Worm (Caenorhabditis elegans) whole organism, late embryonic: Measurements from ENCODE around the gene atl-1.

Experiments used
- C08G9.2 ChIP-seq: sonication (generic microtip); optimal IDR thresholded peaks from 2 replicates; lab custom pipeline; 2016; ENCODE audit warnings: mild to moderate bottlenecking, missing genetic modification characterization, moderate library complexity, missing compliant biosample characterization
- F13H6.1 ChIP-seq: sonication (generic microtip); optimal IDR thresholded peaks from 2 replicates; lab custom pipeline; 2016; ENCODE audit warnings: missing genetic modification characterization, missing compliant biosample characterization
- K02D7.2 ChIP-seq: sonication (generic microtip); optimal IDR thresholded peaks from 2 replicates; lab custom pipeline; 2017; ENCODE audit warnings: mild to moderate bottlenecking, missing genetic modification characterization, missing compliant biosample characterization
- K09A11.1 ChIP-seq: sonication (generic microtip); optimal IDR thresholded peaks from 2 replicates; lab custom pipeline; 2017; ENCODE audit warnings: antibody characterized with exemption, mild to moderate bottlenecking, missing genetic modification characterization, missing compliant biosample characterization; ENCODE audit not compliant: insufficient read depth
- T23F11.4 ChIP-seq: fragments of 200-800 bp; sonication (Bioruptor generic); optimal IDR thresholded peaks from 2 replicates; lab custom pipeline; 2018; ENCODE audit warnings: mild to moderate bottlenecking, missing genetic modification characterization, missing compliant biosample characterization
- Y22D7AL.16 ChIP-seq: sonication (generic microtip); optimal IDR thresholded peaks from 2 replicates; lab custom pipeline; 2016; ENCODE audit warnings: missing genetic modification characterization, missing compliant biosample characterization
- ahr-1 ChIP-seq: sonication (generic microtip); optimal IDR thresholded peaks from 2 replicates; lab custom pipeline; 2016; ENCODE audit warnings: missing genetic modification characterization, missing compliant biosample characterization
- ama-1 ChIP-seq: fragments of 150-350 bp; optimal IDR thresholded peaks from 2 replicates; lab custom pipeline; 2014
- ceh-22 ChIP-seq: sonication (generic microtip); optimal IDR thresholded peaks from 2 replicates; lab custom pipeline; 2017; ENCODE audit warnings: missing biosample characterization, missing genetic modification characterization
- ceh-30 ChIP-seq: fragments of 150-350 bp; optimal IDR thresholded peaks from 2 replicates; lab custom pipeline; 2014; ENCODE audit warnings: missing biosample characterization, missing genetic modification characterization
- ceh-31 ChIP-seq: sonication (generic microtip); optimal IDR thresholded peaks from 2 replicates; lab custom pipeline; 2016; ENCODE audit warnings: missing genetic modification characterization, missing compliant biosample characterization
- ceh-34 ChIP-seq: sonication (generic microtip); optimal IDR thresholded peaks from 2 replicates; lab custom pipeline; 2016; ENCODE audit warnings: mild to moderate bottlenecking, missing genetic modification characterization, missing compliant biosample characterization
- ceh-6 ChIP-seq: fragments of 200-800 bp; sonication (Bioruptor generic); optimal IDR thresholded peaks from 2 replicates; lab custom pipeline; 2018; ENCODE audit warnings: mild to moderate bottlenecking, missing genetic modification characterization, missing compliant biosample characterization
- ceh-9 ChIP-seq: sonication (generic microtip); optimal IDR thresholded peaks from 2 replicates; lab custom pipeline; 2016; ENCODE audit warnings: mild to moderate bottlenecking, missing genetic modification characterization, inconsistent platforms, missing compliant biosample characterization
- che-1 ChIP-seq: sonication (generic microtip); optimal IDR thresholded peaks from 2 replicates; lab custom pipeline; 2016; ENCODE audit warnings: mild to moderate bottlenecking, missing genetic modification characterization, missing compliant biosample characterization
- dmd-4 ChIP-seq: sonication (generic microtip); optimal IDR thresholded peaks from 2 replicates; lab custom pipeline; 2016; ENCODE audit warnings: borderline replicate concordance, missing genetic modification characterization, missing compliant biosample characterization
- dve-1 ChIP-seq: sonication (generic microtip); optimal IDR thresholded peaks from 2 replicates; lab custom pipeline; 2017; ENCODE audit warnings: antibody characterized with exemption, mild to moderate bottlenecking, missing genetic modification characterization, missing compliant biosample characterization
- elt-4 ChIP-seq: sonication (generic microtip); optimal IDR thresholded peaks from 2 replicates; lab custom pipeline; 2016; ENCODE audit warnings: missing genetic modification characterization, missing compliant biosample characterization
- ets-4 ChIP-seq: sonication (generic microtip); optimal IDR thresholded peaks from 2 replicates; lab custom pipeline; 2016; ENCODE audit warnings: missing genetic modification characterization, missing compliant biosample characterization
- fkh-6 ChIP-seq: sonication (generic microtip); optimal IDR thresholded peaks from 2 replicates; lab custom pipeline; 2016; ENCODE audit warnings: missing genetic modification characterization, missing compliant biosample characterization
- hlh-30 ChIP-seq: sonication (generic microtip); optimal IDR thresholded peaks from 2 replicates; lab custom pipeline; 2017; ENCODE audit warnings: antibody characterized with exemption, missing genetic modification characterization, missing compliant biosample characterization; ENCODE audit not compliant: insufficient read depth
- hlh-6 ChIP-seq: sonication (generic microtip); optimal IDR thresholded peaks from 2 replicates; lab custom pipeline; 2016; ENCODE audit warnings: missing genotype, missing genetic modification characterization, missing compliant biosample characterization
- hlh-8 ChIP-seq: sonication (generic microtip); optimal IDR thresholded peaks from 2 replicates; lab custom pipeline; 2016; ENCODE audit warnings: missing genotype, missing genetic modification characterization, missing compliant biosample characterization
- lim-6 ChIP-seq: sonication (generic microtip); optimal IDR thresholded peaks from 2 replicates; lab custom pipeline; 2016; ENCODE audit warnings: missing genetic modification characterization, missing compliant biosample characterization
- mec-3 ChIP-seq: sonication (generic microtip); optimal IDR thresholded peaks from 2 replicates; lab custom pipeline; 2016; ENCODE audit warnings: borderline replicate concordance, missing genetic modification characterization, missing compliant biosample characterization
- npax-4 ChIP-seq: sonication (generic microtip); optimal IDR thresholded peaks from 2 replicates; lab custom pipeline; 2016; ENCODE audit warnings: missing genetic modification characterization, missing compliant biosample characterization
- pag-3 ChIP-seq: sonication (generic microtip); optimal IDR thresholded peaks from 2 replicates; lab custom pipeline; 2016; ENCODE audit warnings: missing compliant biosample characterization, missing genetic modification characterization, borderline replicate concordance
- pax-1 ChIP-seq: fragments of 150-350 bp; optimal IDR thresholded peaks from 2 replicates; lab custom pipeline; 2014; ENCODE audit warnings: missing biosample characterization, missing genetic modification characterization
- pha-4 ChIP-seq: fragments of 150-350 bp; optimal IDR thresholded peaks from 2 replicates; lab custom pipeline; 2018; ENCODE audit warnings: missing biosample characterization, missing genetic modification reagents, missing genetic modification characterization
- sox-2 ChIP-seq: fragments of 200-800 bp; sonication (Bioruptor generic); IDR thresholded peaks from 2 replicates; pipeline ENCODE4 v1.3.6; 2022; ENCODE audit warnings: missing genetic modification reagents, missing genetic modification characterization, missing compliant biosample characterization
- sox-4 ChIP-seq: sonication (generic microtip); optimal IDR thresholded peaks from 2 replicates; lab custom pipeline; 2017; ENCODE audit warnings: mild to moderate bottlenecking, missing genetic modification characterization, inconsistent platforms, missing compliant biosample characterization
- syd-9 ChIP-seq: sonication (generic microtip); optimal IDR thresholded peaks from 2 replicates; lab custom pipeline; 2016; ENCODE audit warnings: mild to moderate bottlenecking, missing genetic modification characterization, moderate library complexity, missing compliant biosample characterization
- tbx-7 ChIP-seq: sonication (generic microtip); optimal IDR thresholded peaks from 2 replicates; lab custom pipeline; 2016; ENCODE audit warnings: missing genotype, missing genetic modification characterization, missing compliant biosample characterization
- ttx-3 ChIP-seq: sonication (generic microtip); optimal IDR thresholded peaks from 2 replicates; lab custom pipeline; 2016; ENCODE audit warnings: missing genetic modification reagents, missing genetic modification characterization, missing compliant biosample characterization
- unc-86 ChIP-seq: sonication (generic microtip); optimal IDR thresholded peaks from 2 replicates; lab custom pipeline; 2016; ENCODE audit warnings: missing genetic modification characterization, missing compliant biosample characterization
- zip-5 ChIP-seq: sonication (generic microtip); optimal IDR thresholded peaks from 2 replicates; lab custom pipeline; 2016; ENCODE audit warnings: missing genetic modification characterization, missing compliant biosample characterization

The atl-1 gene

ce11 chrV:9618919-9619318 lies 26.5 kb downstream of the atl-1 start, which contains the start of gene idpc-7:
Gene idpc-7 (minus strand): TSS chrV:9619019.
- no peak for TF ChIP-seq che-1 (tag; lab: Kevin White, UChicago)
- no peak for TF ChIP-seq K09A11.1
- TF ChIP-seq fkh-6 (tag; lab: Kevin White, UChicago): no peak
- TF ChIP-seq pha-4 (tag; lab: Kevin White, UChicago): no peak
- no peak for TF ChIP-seq ceh-31 (tag; lab: Kevin White, UChicago)

- TF ChIP-seq mec-3 (tag; lab: Kevin White, UChicago): peak; percentile 31
- TF ChIP-seq pag-3 (tag; lab: Kevin White, UChicago): no peak
- no peak for TF ChIP-seq hlh-8 (tag; lab: Kevin White, UChicago)
Observed at ce11 chrV:9618420-9618819, 27.0 kb downstream of the atl-1 start.

- TF ChIP-seq lim-6 (no peak), ceh-22 (tag; lab: Kevin White, UChicago) (no peak), syd-9 (no peak), ama-1 (lab: Kevin White, UChicago) (no peak), dve-1 (tag; lab: Kevin White, UChicago) (peak; percentile 93)
Observed at ce11 chrV:9616687-9617086, 28.7 kb downstream of the atl-1 start.

- TF ChIP-seq pax-1 (tag; lab: Kevin White, UChicago): no peak
- TF ChIP-seq C08G9.2 (tag; lab: Kevin White, UChicago): no peak
- TF ChIP-seq mec-3 (tag; lab: Kevin White, UChicago): no peak
- TF ChIP-seq F13H6.1 (tag; lab: Kevin White, UChicago): no peak
- TF ChIP-seq ceh-34 (tag; lab: Kevin White, UChicago): no peak
- TF ChIP-seq ahr-1 (tag; lab: Kevin White, UChicago): no peak
- TF ChIP-seq fkh-6 (tag; lab: Kevin White, UChicago): no peak
- no peak for TF ChIP-seq ceh-9
Observed at ce11 chrV:9616130-9616529, 29.3 kb downstream of the atl-1 start.

ce11 chrV:9615725-9616124 lies 29.7 kb downstream of the atl-1 start, which contains the start of gene pqn-63:
Gene pqn-63 (plus strand): TSS chrV:9616031.
- TF ChIP-seq ceh-22 (tag; lab: Kevin White, UChicago): no peak
- TF ChIP-seq ets-4 (tag; lab: Kevin White, UChicago): peak; percentile 8

- no peak for TF ChIP-seq tbx-7
- TF ChIP-seq Y22D7AL.16 (tag; lab: Kevin White, UChicago): no peak
- no peak for TF ChIP-seq npax-4 (tag; lab: Kevin White, UChicago)
- no peak for TF ChIP-seq dmd-4 (tag; lab: Kevin White, UChicago)
- TF ChIP-seq F13H6.1 (tag; lab: Kevin White, UChicago): no peak
- TF ChIP-seq ceh-6 (GFP tag; lab: Kevin White, UChicago): no peak
- TF ChIP-seq ahr-1 (tag; lab: Kevin White, UChicago): no peak
- TF ChIP-seq T23F11.4: no peak
- no peak for TF ChIP-seq hlh-30 (tag; lab: Kevin White, UChicago)
- TF ChIP-seq sox-2 (GFP tag; lab: Robert Waterston, UW): no peak
- TF ChIP-seq sox-4: no peak
- TF ChIP-seq hlh-6 (tag; lab: Kevin White, UChicago): no peak
- no peak for TF ChIP-seq elt-4 (tag; lab: Kevin White, UChicago)
- TF ChIP-seq ttx-3: no peak
- TF ChIP-seq unc-86: no peak
- no peak for TF ChIP-seq hlh-8 (tag; lab: Kevin White, UChicago)
- no peak for TF ChIP-seq ceh-30
- TF ChIP-seq K02D7.2 (tag; lab: Kevin White, UChicago): no peak
- no peak for TF ChIP-seq zip-5
Observed at ce11 chrV:9609217-9609616, 36.2 kb downstream of the atl-1 start.
